Fruit fly (Drosophila melanogaster): ENCODE data around the gene CG31975.
A peak's percentile ranks its signal among the peaks of the same experiment; 100 is the strongest.

The CG31975 gene

dm6 chr2L:161453-162175 lies 20.8 kb upstream of the CG31975 start (continued):
- TF ChIP-seq amos (GFP tag; IDR thresholded peaks at IDR 0.05; ENCODE audit: partially characterized antibody) (no peak), phol (tag; optimal IDR thresholded peaks at IDR 0.05) (no peak), CG12744 (GFP tag; optimal IDR thresholded peaks at IDR 0.05) (no peak), CG1233 (GFP tag; optimal IDR thresholded peaks at IDR 0.05) (peak; percentile 16), bigmax (GFP tag; optimal IDR thresholded peaks at IDR 0.05) (no peak), da (GFP tag; optimal IDR thresholded peaks at IDR 0.05) (no peak), dmrt11E (tag; optimal IDR thresholded peaks at IDR 0.05) (no peak), HLH54F (GFP tag; optimal IDR thresholded peaks at IDR 0.05) (no peak), CG10543 (GFP tag; optimal IDR thresholded peaks at IDR 0.05) (peak; percentile 94), kah (GFP tag; optimal IDR thresholded peaks at IDR 0.05) (peak; percentile 8), CG16815 (GFP tag; optimal IDR thresholded peaks at IDR 0.05) (no peak), Asciz (GFP tag; optimal IDR thresholded peaks at IDR 0.05) (no peak), CG3726 (GFP tag; IDR thresholded peaks at IDR 0.05) (no peak), GATAe (GFP tag; conservative IDR thresholded peaks at IDR 0.05) (no peak), MTF-1 (GFP tag; optimal IDR thresholded peaks at IDR 0.05; ENCODE audit: borderline replicate concordance) (peak; percentile 21), CG12659 (GFP tag; optimal IDR thresholded peaks at IDR 0.05) (peak; percentile 5), caup (GFP tag; optimal IDR thresholded peaks at IDR 0.05; ENCODE audit: severe bottlenecking) (peak; percentile 66), CG13894 (tag; optimal IDR thresholded peaks at IDR 0.05) (peak; percentile 63), CG3407 (GFP tag; optimal IDR thresholded peaks at IDR 0.05) (peak; percentile 100), CG18262 (tag; optimal IDR thresholded peaks at IDR 0.05) (no peak), CG15601 (tag; optimal IDR thresholded peaks at IDR 0.05) (no peak), Xrp1 (GFP tag; IDR thresholded peaks at IDR 0.05) (no peak), CG9609 (GFP tag; optimal IDR thresholded peaks at IDR 0.05) (no peak), Trl (optimal IDR thresholded peaks at IDR 0.05) (peak in 1 of 2 experiments; percentile 19), Trl (GFP tag; optimal IDR thresholded peaks at IDR 0.05) (no peak), CG2199 (GFP tag; IDR thresholded peaks at IDR 0.05) (no peak), CG7745 (tag; optimal IDR thresholded peaks at IDR 0.05) (no peak), org-1 (GFP tag; optimal IDR thresholded peaks at IDR 0.05) (no peak), HLHmδ (GFP tag; optimal IDR thresholded peaks at IDR 0.05) (peak; percentile 76), CG17359 (tag; optimal IDR thresholded peaks at IDR 0.05) (no peak), MESR4 (GFP tag; optimal IDR thresholded peaks at IDR 0.05) (no peak), CG10267 (tag; optimal IDR thresholded peaks at IDR 0.05) (peak; percentile 22), CG2116 (GFP tag; optimal IDR thresholded peaks at IDR 0.05) (peak; percentile 15), tna (GFP tag; IDR thresholded peaks at IDR 0.05; ENCODE audit: partially characterized antibody) (no peak), Spps (tag; optimal IDR thresholded peaks at IDR 0.05) (no peak), TFAM (GFP tag; optimal IDR thresholded peaks at IDR 0.05) (no peak), nmo (GFP tag; optimal IDR thresholded peaks at IDR 0.05) (no peak), CG10209 (GFP tag; optimal IDR thresholded peaks at IDR 0.05) (no peak), stwl (tag; optimal IDR thresholded peaks at IDR 0.05) (no peak), ab (GFP tag; optimal IDR thresholded peaks at IDR 0.05) (peak; percentile 21), ase (GFP tag; IDR thresholded peaks at IDR 0.05) (no peak), sob (GFP tag; IDR thresholded peaks at IDR 0.05) (no peak), CG34422 (GFP tag; IDR thresholded peaks at IDR 0.05) (no peak), unpg (GFP tag; optimal IDR thresholded peaks at IDR 0.05) (peak; percentile 26), CG10979 (tag; optimal IDR thresholded peaks at IDR 0.05) (no peak), CG14050 (GFP tag; IDR thresholded peaks at IDR 0.05) (no peak), ATbp (GFP tag; optimal IDR thresholded peaks at IDR 0.05) (no peak), h (optimal IDR thresholded peaks at IDR 0.05) (no peak), CG6254 (GFP tag; optimal IDR thresholded peaks at IDR 0.05) (peak; percentile 7)
